Fruit fly (Drosophila melanogaster) whole organism, embryonic: ENCODE data around the gene CG32260.

Source experiments
- Adf1 ChIP-seq: fragments of 200-800 bp; sonication (Bioruptor generic); IDR thresholded peaks from 2 replicates; pipeline ENCODE4 v1.3.6; 2022; ENCODE audit warnings: missing biosample characterization, missing genetic modification characterization
- CG10209 ChIP-seq: fragments of 200-800 bp; sonication (Bioruptor generic); optimal IDR thresholded peaks from 3 replicates; lab custom pipeline; 2017; ENCODE audit warnings: missing biosample characterization, mild to moderate bottlenecking, missing genetic modification characterization, missing genetic modification reagents
- CG11093 ChIP-seq: fragments of 200-800 bp; sonication (Bioruptor generic); IDR thresholded peaks from 3 replicates; pipeline ENCODE4 v1.3.6; 2022; ENCODE audit warnings: missing biosample characterization, missing genetic modification characterization
- CG12155 ChIP-seq: fragments of 200-800 bp; sonication (Bioruptor generic); optimal IDR thresholded peaks from 3 replicates; lab custom pipeline; 2016; ENCODE audit warnings: missing biosample characterization, missing genetic modification characterization
- CG12659 ChIP-seq: fragments of 200-800 bp; sonication (Bioruptor generic); optimal IDR thresholded peaks from 3 replicates; lab custom pipeline; 2017; ENCODE audit warnings: mild to moderate bottlenecking, missing biosample characterization, missing genetic modification reagents, missing genetic modification characterization
- CG12769 ChIP-seq: fragments of 200-800 bp; sonication (Bioruptor generic); optimal IDR thresholded peaks from 2 replicates; lab custom pipeline; 2019; ENCODE audit warnings: missing biosample characterization, mild to moderate bottlenecking, missing genetic modification characterization, moderate library complexity
- CG13123 ChIP-seq: fragments of 200-800 bp; sonication (Bioruptor generic); optimal IDR thresholded peaks from 2 replicates; lab custom pipeline; 2016; ENCODE audit warnings: missing biosample characterization, missing genetic modification characterization
- CG15011 ChIP-seq: fragments of 200-800 bp; sonication (Bioruptor generic); optimal IDR thresholded peaks from 3 replicates; lab custom pipeline; 2018; ENCODE audit warnings: missing biosample characterization, mild to moderate bottlenecking, missing genetic modification characterization
- CG15479 ChIP-seq: fragments of 200-800 bp; sonication (Bioruptor generic); optimal IDR thresholded peaks from 3 replicates; lab custom pipeline; 2019; ENCODE audit warnings: missing biosample characterization, mild to moderate bottlenecking, missing genetic modification characterization, moderate library complexity
- CG16863 ChIP-seq: fragments of 200-800 bp; sonication (Bioruptor generic); optimal IDR thresholded peaks from 3 replicates; lab custom pipeline; 2016; ENCODE audit warnings: missing biosample characterization, missing genetic modification characterization
- CG30431 ChIP-seq: fragments of 200-800 bp; sonication (Bioruptor generic); optimal IDR thresholded peaks from 2 replicates; lab custom pipeline; 2017; ENCODE audit warnings: missing biosample characterization, missing genetic modification characterization
- CG3281 ChIP-seq: fragments of 200-800 bp; sonication (Bioruptor generic); optimal IDR thresholded peaks from 3 replicates; lab custom pipeline; 2017; ENCODE audit warnings: missing biosample characterization, mild to moderate bottlenecking, missing genetic modification characterization
- CG33213 ChIP-seq: fragments of 200-800 bp; sonication (Bioruptor generic); optimal IDR thresholded peaks from 3 replicates; lab custom pipeline; 2016; ENCODE audit warnings: missing biosample characterization, missing genetic modification characterization
- CG4854 ChIP-seq: fragments of 200-800 bp; sonication (Bioruptor generic); optimal IDR thresholded peaks from 2 replicates; lab custom pipeline; 2016; ENCODE audit warnings: missing biosample characterization, missing genetic modification characterization, inconsistent platforms
- CG6175 ChIP-seq: fragments of 200-800 bp; sonication (Bioruptor generic); IDR thresholded peaks from 3 replicates; pipeline ENCODE4 v1.3.6; 2022; ENCODE audit warnings: missing biosample characterization, missing genetic modification characterization
- CG7372 ChIP-seq: fragments of 200-800 bp; sonication (Bioruptor generic); IDR thresholded peaks from 2 replicates; pipeline ENCODE4 v1.3.6; 2022; ENCODE audit warnings: missing biosample characterization, missing genetic modification characterization
- CG8944 ChIP-seq: fragments of 200-800 bp; sonication (Bioruptor generic); optimal IDR thresholded peaks from 3 replicates; lab custom pipeline; 2016; ENCODE audit warnings: missing biosample characterization, missing genetic modification characterization
- CG9437 ChIP-seq: fragments of 200-800 bp; sonication (Bioruptor generic); optimal IDR thresholded peaks from 2 replicates; lab custom pipeline; 2018; ENCODE audit warnings: missing biosample characterization, mild to moderate bottlenecking, missing genetic modification characterization
- Dip3 ChIP-seq: fragments of 200-800 bp; sonication (Bioruptor generic); optimal IDR thresholded peaks from 3 replicates; lab custom pipeline; 2016; ENCODE audit warnings: missing biosample characterization, missing genetic modification characterization
- Gsc ChIP-seq: fragments of 200-800 bp; sonication (Bioruptor generic); IDR thresholded peaks from 2 replicates; pipeline ENCODE4 v1.3.6; 2022; ENCODE audit warnings: missing biosample characterization, missing genetic modification characterization
- Hmr ChIP-seq: fragments of 200-800 bp; sonication (Bioruptor generic); optimal IDR thresholded peaks from 3 replicates; lab custom pipeline; 2017; ENCODE audit warnings: mild to moderate bottlenecking, missing biosample characterization, missing genetic modification reagents, missing genetic modification characterization
- Neu2 ChIP-seq: fragments of 200-800 bp; sonication (Bioruptor generic); optimal IDR thresholded peaks from 3 replicates; lab custom pipeline; 2016; ENCODE audit warnings: missing biosample characterization, missing genetic modification characterization, borderline replicate concordance
- Side ChIP-seq: fragments of 200-800 bp; sonication (Bioruptor generic); optimal IDR thresholded peaks from 2 replicates; lab custom pipeline; 2016; ENCODE audit warnings: missing biosample characterization, missing genetic modification characterization
- Sin3A ChIP-seq: fragments of >200 bp; optimal IDR thresholded peaks from 2 replicates; lab custom pipeline; 2018
- Six4 ChIP-seq: fragments of 200-800 bp; sonication (Bioruptor generic); optimal IDR thresholded peaks from 2 replicates; lab custom pipeline; 2016; ENCODE audit warnings: missing biosample characterization, missing genetic modification characterization
- Sry-δ ChIP-seq: fragments of 200-800 bp; sonication (Bioruptor generic); optimal IDR thresholded peaks from 2 replicates; lab custom pipeline; 2016; ENCODE audit warnings: missing biosample characterization, missing genetic modification characterization
- Trl ChIP-seq, 3 experiments: fragments of >200 bp in 2 of 3; fragments of 200-800 bp in 1 of 3; sonication (Bioruptor generic) in 1 of 3; optimal IDR thresholded peaks; 2 replicates in 1 of 3; 3 replicates in 2 of 3; lab custom pipeline; 2016 to 2017; ENCODE audit warnings: missing biosample characterization in 1 of 3, missing genetic modification characterization in 1 of 3
- YL-1 ChIP-seq: fragments of 200-800 bp; sonication (Bioruptor generic); optimal IDR thresholded peaks from 3 replicates; lab custom pipeline; 2017; ENCODE audit warnings: missing biosample characterization, mild to moderate bottlenecking, missing genetic modification characterization
- bowl ChIP-seq: fragments of 200-800 bp; sonication (Bioruptor generic); IDR thresholded peaks from 2 replicates; pipeline ENCODE4 v1.3.6; 2022; ENCODE audit warnings: missing biosample characterization, missing genetic modification characterization
- cad ChIP-seq: fragments of >200 bp; optimal IDR thresholded peaks from 2 replicates; lab custom pipeline; 2017; ENCODE audit warnings: missing biosample characterization, missing genetic modification characterization
- cg ChIP-seq: fragments of 200-800 bp; sonication (Bioruptor generic); optimal IDR thresholded peaks from 3 replicates; lab custom pipeline; 2019; ENCODE audit warnings: missing biosample characterization, mild to moderate bottlenecking, missing genetic modification characterization, moderate library complexity
- chif ChIP-seq, 2 experiments: fragments of 200-800 bp; sonication (Bioruptor generic); optimal IDR thresholded peaks; 3 replicates each; lab custom pipeline; 2016; ENCODE audit warnings: missing biosample characterization in 2 of 2, missing genetic modification characterization in 2 of 2
- croc ChIP-seq: fragments of 200-800 bp; sonication (Bioruptor generic); conservative IDR thresholded peaks from 3 replicates; pipeline ENCODE4 v1.3.6; 2022; ENCODE audit warnings: missing biosample characterization, missing genetic modification characterization
- crp ChIP-seq, 2 experiments: fragments of 200-800 bp; sonication (Bioruptor generic); optimal IDR thresholded peaks; 2 replicates in 1 of 2; 3 replicates in 1 of 2; lab custom pipeline; 2017; ENCODE audit warnings: missing biosample characterization in 2 of 2, missing genetic modification characterization in 2 of 2, mild to moderate bottlenecking in 1 of 2, moderate library complexity in 1 of 2
- da ChIP-seq: fragments of 200-800 bp; sonication (Bioruptor generic); optimal IDR thresholded peaks from 2 replicates; lab custom pipeline; 2016; ENCODE audit warnings: missing biosample characterization, missing genetic modification characterization
- dm ChIP-seq: fragments of 200-800 bp; sonication (Bioruptor generic); optimal IDR thresholded peaks from 3 replicates; lab custom pipeline; 2016; ENCODE audit warnings: missing biosample characterization, missing genetic modification characterization
- gce ChIP-seq: fragments of 200-800 bp; sonication (Bioruptor generic); IDR thresholded peaks from 3 replicates; pipeline ENCODE4 v1.3.6; 2022; ENCODE audit warnings: missing biosample characterization, missing genetic modification characterization
- hth ChIP-seq: fragments of >200 bp; optimal IDR thresholded peaks from 2 replicates; lab custom pipeline; 2017; ENCODE audit warnings: inconsistent platforms
- jigr1 ChIP-seq: fragments of 200-800 bp; sonication (Bioruptor generic); IDR thresholded peaks from 3 replicates; pipeline ENCODE4 v1.3.6; 2022; ENCODE audit warnings: missing biosample characterization, missing genetic modification characterization
- klu ChIP-seq: fragments of 200-800 bp; sonication (Bioruptor generic); IDR thresholded peaks from 2 replicates; pipeline ENCODE4 v1.3.6; 2022; ENCODE audit warnings: missing biosample characterization, missing genetic modification characterization
- lab ChIP-seq: fragments of 200-800 bp; sonication (Bioruptor generic); optimal IDR thresholded peaks from 3 replicates; lab custom pipeline; 2017; ENCODE audit warnings: missing biosample characterization, missing genetic modification characterization, mild to moderate bottlenecking, moderate library complexity, missing genetic modification reagents
- mam ChIP-seq: fragments of 200-800 bp; sonication (Bioruptor generic); optimal IDR thresholded peaks from 3 replicates; lab custom pipeline; 2016; ENCODE audit warnings: missing biosample characterization, missing genetic modification characterization
- onecut ChIP-seq: fragments of 200-800 bp; sonication (Bioruptor generic); IDR thresholded peaks from 2 replicates; pipeline ENCODE4 v1.3.6; 2022; ENCODE audit warnings: missing biosample characterization, missing genetic modification characterization
- otp ChIP-seq: fragments of 200-800 bp; sonication (Bioruptor generic); IDR thresholded peaks from 3 replicates; pipeline ENCODE4, ENCODE4 v1.3.6; 2022; ENCODE audit warnings: missing biosample characterization, missing genetic modification characterization
- pum ChIP-seq: fragments of 200-800 bp; sonication (Bioruptor generic); optimal IDR thresholded peaks from 2 replicates; lab custom pipeline; 2016; ENCODE audit warnings: missing biosample characterization, missing genetic modification characterization
- schlank ChIP-seq: fragments of 200-800 bp; sonication (Bioruptor generic); optimal IDR thresholded peaks from 2 replicates; lab custom pipeline; 2018; ENCODE audit warnings: missing biosample characterization, mild to moderate bottlenecking, missing genetic modification characterization
- sob ChIP-seq: fragments of 200-800 bp; sonication (Bioruptor generic); IDR thresholded peaks from 2 replicates; pipeline ENCODE4 v1.3.6; 2022; ENCODE audit warnings: missing biosample characterization, missing genetic modification characterization
- tap ChIP-seq: fragments of 200-800 bp; optimal IDR thresholded peaks from 3 replicates; lab custom pipeline; 2019; ENCODE audit warnings: missing biosample characterization, mild to moderate bottlenecking, missing genetic modification characterization, moderate library complexity
- unpg ChIP-seq: fragments of 200-800 bp; sonication (Bioruptor generic); optimal IDR thresholded peaks from 3 replicates; lab custom pipeline; 2018; ENCODE audit warnings: missing biosample characterization, mild to moderate bottlenecking, missing genetic modification characterization, moderate library complexity
- vvl ChIP-seq: fragments of 200-800 bp; sonication (Bioruptor generic); IDR thresholded peaks from 2 replicates; pipeline ENCODE4 v1.3.6; 2022; ENCODE audit warnings: missing biosample characterization, missing genetic modification characterization

The CG32260 gene

dm6 chr3L:4133724-4134678 lies 8.2 kb upstream of the CG32260 start, which contains the start of gene ens (continued):
- TF ChIP-seq chif (GFP tag; optimal IDR thresholded peaks at IDR 0.05; lab: Kevin White, UChicago): no peak
- TF ChIP-seq klu (GFP tag; lab: Robert Waterston, UW): no peak
- TF ChIP-seq sob (GFP tag; lab: Robert Waterston, UW): no peak
- TF ChIP-seq CG15011: no peak
- no peak for TF ChIP-seq CG13123
- TF ChIP-seq unpg (GFP tag; lab: Kevin White, UChicago): no peak
- TF ChIP-seq Hmr (GFP tag; lab: Kevin White, UChicago): no peak
- no peak for TF ChIP-seq da (GFP tag; lab: Kevin White, UChicago)
- TF ChIP-seq schlank (tag; lab: Kevin White, UChicago): no peak
- no peak for TF ChIP-seq CG6175 (GFP tag; lab: Robert Waterston, UW)
- TF ChIP-seq Six4 (GFP tag; lab: Kevin White, UChicago): no peak
- TF ChIP-seq mam (GFP tag; lab: Kevin White, UChicago): no peak
- no peak for TF ChIP-seq CG9437 (GFP tag; lab: Kevin White, UChicago)
- TF ChIP-seq CG12155: no peak
- no peak for TF ChIP-seq jigr1 (GFP tag; lab: Robert Waterston, UW)
- TF ChIP-seq gce: no peak
- TF ChIP-seq cad (GFP tag; lab: Kevin White, UChicago): no peak
- no peak for TF ChIP-seq Side (GFP tag; lab: Kevin White, UChicago)
- no peak for TF ChIP-seq CG10209 (GFP tag; lab: Kevin White, UChicago)
- peak; percentile 78 for TF ChIP-seq YL-1 (GFP tag; lab: Kevin White, UChicago)
- no peak for TF ChIP-seq vvl (GFP tag; lab: Robert Waterston, UW)
- no peak for TF ChIP-seq CG30431 (GFP tag; lab: Kevin White, UChicago)
- TF ChIP-seq crp (GFP tag; optimal IDR thresholded peaks at IDR 0.05; lab: Kevin White, UChicago): peak in 1 of 2 experiments; percentile 14
- TF ChIP-seq CG8944 (GFP tag; lab: Kevin White, UChicago): no peak
- no peak for TF ChIP-seq croc (GFP tag; lab: Robert Waterston, UW)
- no peak for TF ChIP-seq Dip3 (GFP tag; lab: Kevin White, UChicago)
- no peak for TF ChIP-seq lab (GFP tag; lab: Kevin White, UChicago)
- TF ChIP-seq Sin3A (lab: Kevin White, UChicago): peak; percentile 31
- TF ChIP-seq onecut: peak; percentile 54
- peak; percentile 7 for TF ChIP-seq CG33213
- no peak for TF ChIP-seq tap (tag; lab: Kevin White, UChicago)
- TF ChIP-seq CG11093 (GFP tag; lab: Robert Waterston, UW): no peak
- peak; percentile 56 for TF ChIP-seq CG12659 (GFP tag; lab: Kevin White, UChicago)
- no peak for TF ChIP-seq bowl (GFP tag; lab: Robert Waterston, UW)
- no peak for TF ChIP-seq otp
- TF ChIP-seq Neu2 (GFP tag; lab: Kevin White, UChicago): no peak
- peak; percentile 88 for TF ChIP-seq cg (GFP tag; lab: Kevin White, UChicago)
- no peak for TF ChIP-seq CG4854 (GFP tag; lab: Kevin White, UChicago)
- TF ChIP-seq CG12769 (tag; lab: Kevin White, UChicago): no peak
- TF ChIP-seq Adf1 (GFP tag; lab: Robert Waterston, UW): peak; percentile 21; the same call in 1 of the 2 replicates
- TF ChIP-seq hth (lab: Kevin White, UChicago): no peak
- no peak for TF ChIP-seq Gsc (GFP tag; lab: Robert Waterston, UW)
- TF ChIP-seq CG3281 (GFP tag; lab: Kevin White, UChicago): no peak
- peak; percentile 34 for TF ChIP-seq dm (GFP tag; lab: Kevin White, UChicago)
- no peak for TF ChIP-seq CG16863
- TF ChIP-seq Trl (optimal IDR thresholded peaks at IDR 0.05; lab: Kevin White, UChicago): peak; percentile 69 to 93
- no peak for TF ChIP-seq Trl (GFP tag; optimal IDR thresholded peaks at IDR 0.05; lab: Kevin White, UChicago)
- TF ChIP-seq CG7372 (GFP tag; lab: Robert Waterston, UW): no peak
- peak; percentile 47 for TF ChIP-seq Sry-δ (GFP tag; lab: Kevin White, UChicago)
- TF ChIP-seq pum (GFP tag; lab: Kevin White, UChicago): no peak
- TF ChIP-seq CG15479 (GFP tag; lab: Kevin White, UChicago): no peak
